Fruit fly (Drosophila melanogaster): ENCODE data around the gene CG1750.
A peak's percentile ranks its signal among the peaks of the same experiment; 100 is the strongest.

- no peak for TF ChIP-seq Abd-B (GFP tag; optimal IDR thresholded peaks at IDR 0.05)
- no peak for TF ChIP-seq psq (GFP tag; optimal IDR thresholded peaks at IDR 0.05)
- peak; percentile 16 to 47 for TF ChIP-seq dl (GFP tag; optimal IDR thresholded peaks at IDR 0.05; ENCODE audit: insufficient read depth in 1 of 2, partially characterized antibody in 2 of 2)
- peak; percentile 59 for TF ChIP-seq h (GFP tag; optimal IDR thresholded peaks at IDR 0.05)
- peak; percentile 4 for TF ChIP-seq Myc (optimal IDR thresholded peaks at IDR 0.05)
- TF ChIP-seq pan (optimal IDR thresholded peaks at IDR 0.05), result no peak
- peak; percentile 14 for TF ChIP-seq Hr78 (GFP tag; optimal IDR thresholded peaks at IDR 0.05)
- no peak for TF ChIP-seq usp (GFP tag; optimal IDR thresholded peaks at IDR 0.05)
- TF ChIP-seq woc (GFP tag; optimal IDR thresholded peaks at IDR 0.05), result no peak
- no peak for TF ChIP-seq ey (GFP tag; optimal IDR thresholded peaks at IDR 0.05)
Measured at dm6 chr3R:31218997-31219992, 35.4 kb downstream of the CG1750 start, which contains the start of gene ATPsynC.

Data from whole organism, wandering third instar larva.